Worm (Caenorhabditis elegans) whole organism, L3 larva: ENCODE data around the gene mth-1.

Experiments used
- ZK546.5 ChIP-seq: sonication (generic microtip); optimal IDR thresholded peaks from 2 replicates; lab custom pipeline; 2017; ENCODE audit warnings: missing biosample characterization, missing genetic modification characterization
- ceh-28 ChIP-seq: fragments of 150-350 bp; optimal IDR thresholded peaks from 2 replicates; lab custom pipeline; 2014; ENCODE audit warnings: missing biosample characterization, missing genetic modification reagents, missing genetic modification characterization
- ceh-82 ChIP-seq: fragments of 150-350 bp; optimal IDR thresholded peaks from 2 replicates; lab custom pipeline; 2014; ENCODE audit warnings: missing biosample characterization, missing genetic modification characterization
- daf-12 ChIP-seq: fragments of 150-350 bp; optimal IDR thresholded peaks from 2 replicates; lab custom pipeline; 2014; ENCODE audit warnings: missing biosample characterization, missing genetic modification reagents, missing genetic modification characterization
- egl-27 ChIP-seq: sonication (generic microtip); optimal IDR thresholded peaks from 4 replicates; lab custom pipeline; 2017; ENCODE audit warnings: missing biosample characterization, missing genetic modification reagents, missing genetic modification characterization
- egl-5 ChIP-seq: fragments of 150-350 bp; optimal IDR thresholded peaks from 2 replicates; lab custom pipeline; 2017; ENCODE audit warnings: missing biosample characterization, missing genetic modification reagents, missing genetic modification characterization, inconsistent platforms
- elt-1 ChIP-seq: fragments of 150-350 bp; optimal IDR thresholded peaks from 2 replicates; lab custom pipeline; 2014; ENCODE audit warnings: missing biosample characterization, missing genetic modification characterization
- elt-2 ChIP-seq: sonication (generic microtip); optimal IDR thresholded peaks from 2 replicates; lab custom pipeline; 2016; ENCODE audit warnings: missing genetic modification reagents, mild to moderate bottlenecking, missing genetic modification characterization, missing compliant biosample characterization
- elt-3 ChIP-seq, 3 experiments: fragments of 150-350 bp in 1 of 3; sonication (generic microtip) in 2 of 3; optimal IDR thresholded peaks; 2 replicates in 2 of 3; 4 replicates in 1 of 3; lab custom pipeline; 2014 to 2017; ENCODE audit warnings: missing biosample characterization in 3 of 3, missing genetic modification characterization in 3 of 3
- eor-1 ChIP-seq, 2 experiments: fragments of 150-350 bp; optimal IDR thresholded peaks; 2 replicates each; lab custom pipeline; 2014 to 2018; ENCODE audit warnings: missing biosample characterization in 2 of 2, missing genetic modification characterization in 2 of 2
- fkh-10 ChIP-seq: sonication (generic microtip); optimal IDR thresholded peaks from 2 replicates; lab custom pipeline; 2017; ENCODE audit warnings: missing biosample characterization, missing genetic modification reagents, missing genetic modification characterization
- fkh-2 ChIP-seq: fragments of 150-350 bp; optimal IDR thresholded peaks from 2 replicates; lab custom pipeline; 2014; ENCODE audit warnings: missing biosample characterization, missing genetic modification reagents, missing genetic modification characterization
- fos-1 ChIP-seq: fragments of 150-350 bp; optimal IDR thresholded peaks from 2 replicates; lab custom pipeline; 2014; ENCODE audit warnings: missing biosample characterization, missing genetic modification characterization
- hmg-11 ChIP-seq: sonication (generic microtip); optimal IDR thresholded peaks from 2 replicates; lab custom pipeline; 2016; ENCODE audit warnings: missing genetic modification characterization, missing compliant biosample characterization
- jun-1 ChIP-seq: fragments of 150-350 bp; optimal IDR thresholded peaks from 2 replicates; lab custom pipeline; 2014; ENCODE audit warnings: missing biosample characterization, missing genetic modification reagents, missing genetic modification characterization
- lin-15B ChIP-seq: fragments of 150-350 bp; optimal IDR thresholded peaks from 2 replicates; lab custom pipeline; 2014; ENCODE audit warnings: missing biosample characterization, missing genetic modification characterization
- lin-39 ChIP-seq: fragments of 150-350 bp; optimal IDR thresholded peaks from 2 replicates; lab custom pipeline; 2018; ENCODE audit warnings: missing biosample characterization, missing genetic modification reagents, missing genetic modification characterization
- lsy-12 ChIP-seq: sonication (generic microtip); optimal IDR thresholded peaks from 2 replicates; lab custom pipeline; 2016; ENCODE audit warnings: mild to moderate bottlenecking, missing genetic modification characterization, missing compliant biosample characterization
- mdl-1 ChIP-seq: fragments of 150-350 bp; optimal IDR thresholded peaks from 2 replicates; lab custom pipeline; 2014; ENCODE audit warnings: missing biosample characterization, missing genetic modification characterization
- nfya-1 ChIP-seq: sonication (generic microtip); optimal IDR thresholded peaks from 2 replicates; lab custom pipeline; 2017; ENCODE audit warnings: missing genetic modification characterization, mild to moderate bottlenecking, missing compliant biosample characterization, antibody characterized with exemption, moderate library complexity; ENCODE audit not compliant: insufficient read depth
- nhr-23 ChIP-seq: fragments of 150-350 bp; optimal IDR thresholded peaks from 2 replicates; lab custom pipeline; 2014; ENCODE audit warnings: missing biosample characterization, missing genetic modification reagents, missing genetic modification characterization
- nhr-28 ChIP-seq: fragments of 150-350 bp; optimal IDR thresholded peaks from 2 replicates; lab custom pipeline; 2014; ENCODE audit warnings: missing biosample characterization, missing genetic modification characterization
- nhr-43 ChIP-seq: sonication (generic microtip); optimal IDR thresholded peaks from 2 replicates; lab custom pipeline; 2016; ENCODE audit warnings: mild to moderate bottlenecking, missing genetic modification characterization, missing compliant biosample characterization; ENCODE audit not compliant: poor library complexity, severe bottlenecking
- nhr-67 ChIP-seq: fragments of 150-350 bp; optimal IDR thresholded peaks from 2 replicates; lab custom pipeline; 2014; ENCODE audit warnings: missing biosample characterization, missing genetic modification characterization
- nhr-76 ChIP-seq: fragments of 150-350 bp; sonication (generic microtip); optimal IDR thresholded peaks from 5 replicates; lab custom pipeline; 2014; ENCODE audit warnings: missing biosample characterization, missing genetic modification characterization
- nhr-77 ChIP-seq: fragments of 150-350 bp; optimal IDR thresholded peaks from 2 replicates; lab custom pipeline; 2014; ENCODE audit warnings: missing biosample characterization, missing genetic modification characterization
- pha-4 ChIP-seq: fragments of 150-350 bp; optimal IDR thresholded peaks from 2 replicates; lab custom pipeline; 2014; ENCODE audit warnings: missing biosample characterization, missing genetic modification reagents, missing genetic modification characterization
- pqm-1 ChIP-seq: fragments of 150-350 bp; optimal IDR thresholded peaks from 2 replicates; lab custom pipeline; 2017; ENCODE audit warnings: missing biosample characterization, missing genetic modification characterization, inconsistent platforms
- skn-1 ChIP-seq: fragments of 150-350 bp; optimal IDR thresholded peaks from 2 replicates; lab custom pipeline; 2014; ENCODE audit warnings: missing biosample characterization, missing genetic modification characterization
- snpc-4 ChIP-seq: fragments of 150-350 bp; optimal IDR thresholded peaks from 2 replicates; lab custom pipeline; 2014; ENCODE audit warnings: missing biosample characterization, missing genetic modification characterization
- tbx-2 ChIP-seq: sonication (generic microtip); optimal IDR thresholded peaks from 2 replicates; lab custom pipeline; 2016; ENCODE audit warnings: mild to moderate bottlenecking, missing genetic modification characterization, missing compliant biosample characterization
- unc-39 ChIP-seq: sonication (generic microtip); optimal IDR thresholded peaks from 4 replicates; lab custom pipeline; 2017; ENCODE audit warnings: missing biosample characterization, missing genetic modification characterization
- unc-62 ChIP-seq: fragments of 150-350 bp; sonication (generic microtip); optimal IDR thresholded peaks from 4 replicates; lab custom pipeline; 2014; ENCODE audit warnings: missing biosample characterization, missing genetic modification reagents, missing genetic modification characterization
- zag-1 ChIP-seq: fragments of 150-350 bp; optimal IDR thresholded peaks from 2 replicates; lab custom pipeline; 2014; ENCODE audit warnings: missing biosample characterization, missing genetic modification characterization
- ztf-4 ChIP-seq: fragments of 150-350 bp; optimal IDR thresholded peaks from 2 replicates; lab custom pipeline; 2014; ENCODE audit warnings: missing biosample characterization, missing genetic modification characterization

The mth-1 gene

DNA sequence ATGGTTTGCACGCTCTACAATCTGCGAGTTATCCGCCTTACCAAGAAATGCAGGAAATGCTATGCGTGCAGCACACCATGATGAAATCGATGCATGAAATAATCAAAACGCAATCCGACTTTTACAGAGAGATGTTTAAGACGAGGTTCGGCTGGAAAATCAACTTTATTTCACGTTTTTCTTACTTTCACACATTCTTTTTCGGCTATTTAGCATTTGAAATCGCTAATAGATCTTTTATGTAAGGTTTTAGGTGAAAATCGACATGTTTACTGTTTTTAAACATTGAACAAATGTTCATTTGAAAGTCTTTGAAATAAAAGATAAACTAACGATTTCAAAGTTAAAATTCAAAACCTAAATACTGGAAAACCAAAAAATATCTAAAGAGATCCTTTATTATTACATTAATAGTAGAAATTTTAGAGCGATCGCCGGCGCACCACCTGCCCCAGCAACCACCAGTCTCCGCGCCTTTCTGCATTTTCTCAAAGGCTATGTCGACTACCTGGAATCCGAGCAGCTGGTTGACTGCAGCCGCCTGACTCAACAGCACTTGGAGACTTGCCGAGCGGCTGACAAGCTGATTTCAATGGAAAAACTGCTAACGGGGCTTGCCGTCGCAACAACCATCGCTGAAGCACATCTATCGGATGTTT is 24.7 kb upstream of the mth-1 start:
- TF ChIP-seq tbx-2 (no peak), elt-2 (tag; lab: Kevin White, UChicago) (no peak), nfya-1 (tag; lab: Kevin White, UChicago) (no peak), nhr-67 (no peak), fkh-10 (GFP tag; lab: Kevin White, UChicago) (no peak), fkh-2 (tag; lab: Kevin White, UChicago) (no peak), lin-39 (tag; lab: Kevin White, UChicago) (no peak)

DNA sequence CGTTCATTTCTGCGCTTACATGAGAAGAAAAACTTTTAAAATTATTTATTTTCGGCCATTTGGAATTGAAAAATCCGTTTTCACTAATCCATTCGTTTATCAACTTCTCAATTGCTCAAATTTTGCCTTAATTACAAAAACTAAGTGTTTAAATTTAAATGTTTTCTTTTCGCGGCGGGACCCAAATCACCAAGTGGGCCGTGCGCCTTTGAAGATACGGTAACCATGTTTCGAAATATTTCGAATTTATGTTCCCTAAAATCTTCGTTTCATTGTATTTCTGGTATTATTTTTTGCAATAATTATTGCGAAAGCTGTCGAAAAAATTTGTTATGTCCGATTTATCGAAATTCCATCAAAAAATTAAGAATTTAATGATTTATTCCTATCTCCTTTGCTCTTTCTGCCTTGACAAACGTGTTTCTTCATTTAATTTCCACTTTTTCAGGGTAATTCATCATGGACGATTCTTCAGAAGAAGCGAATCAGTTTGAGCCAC is 23.1 kb upstream of the mth-1 start, which contains the start of gene C16A11.4:
C16A11.4 (plus strand) TSS at position 449 of the 499 bp plus-strand sequence.
- TF ChIP-seq nfya-1 (tag; lab: Kevin White, UChicago): no peak
- TF ChIP-seq jun-1 (tag; lab: Kevin White, UChicago): no peak
- no peak for TF ChIP-seq ceh-82 (tag; lab: Kevin White, UChicago)
- TF ChIP-seq elt-3 (tag; optimal IDR thresholded peaks at IDR 0.05; lab: Kevin White, UChicago): no peak
- no peak for TF ChIP-seq fos-1 (tag; lab: Kevin White, UChicago)
- no peak for TF ChIP-seq nhr-77 (tag; lab: Kevin White, UChicago)
- no peak for TF ChIP-seq tbx-2
- TF ChIP-seq nhr-28 (tag; lab: Kevin White, UChicago): no peak
- TF ChIP-seq hmg-11 (tag; lab: Kevin White, UChicago): no peak
- no peak for TF ChIP-seq daf-12
- no peak for TF ChIP-seq pqm-1
- no peak for TF ChIP-seq pha-4 (tag; lab: Kevin White, UChicago)
- no peak for TF ChIP-seq unc-62
- no peak for TF ChIP-seq nhr-23 (tag; lab: Kevin White, UChicago)
- no peak for TF ChIP-seq egl-5 (tag; lab: Kevin White, UChicago)
- TF ChIP-seq elt-2 (tag; lab: Kevin White, UChicago): no peak
- TF ChIP-seq egl-27 (tag; lab: Kevin White, UChicago): no peak

DNA sequence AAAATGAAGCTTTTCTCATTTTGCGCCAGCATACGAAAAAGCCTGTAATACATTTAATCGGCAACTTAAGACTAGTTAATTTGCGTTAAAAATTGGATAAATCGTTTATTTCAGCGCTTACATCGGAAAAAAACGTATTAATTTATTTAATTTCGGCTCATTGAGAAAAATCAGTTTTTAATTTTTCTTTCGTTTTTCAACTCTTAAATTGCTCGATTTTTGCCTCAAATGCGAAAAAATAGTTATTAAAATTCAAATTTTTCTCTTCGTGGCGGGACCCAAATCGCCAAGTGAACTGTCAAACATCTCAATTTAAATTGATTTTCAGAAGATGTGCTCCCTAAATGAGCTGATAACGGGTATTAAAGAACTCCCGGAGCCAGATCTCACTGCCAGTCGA is 19.4 kb upstream of the mth-1 start, which contains the start of gene C16A11.5:
C16A11.5 (plus strand) TSS at position 323 of the 400 bp plus-strand sequence.
- TF ChIP-seq unc-39 (no peak), mdl-1 (tag; lab: Kevin White, UChicago) (no peak), lin-39 (tag; lab: Kevin White, UChicago) (no peak), eor-1 (tag; optimal IDR thresholded peaks at IDR 0.05; lab: Kevin White, UChicago) (no peak), tbx-2 (no peak), lin-15B (tag; lab: Kevin White, UChicago) (no peak), nfya-1 (tag; lab: Kevin White, UChicago) (no peak), ceh-28 (tag; lab: Kevin White, UChicago) (no peak), ZK546.5 (tag; lab: Kevin White, UChicago) (no peak), nhr-43 (tag; lab: Kevin White, UChicago) (no peak), pha-4 (tag; lab: Kevin White, UChicago) (no peak), elt-1 (tag; lab: Kevin White, UChicago) (no peak), lsy-12 (tag; lab: Kevin White, UChicago) (no peak), zag-1 (tag; lab: Kevin White, UChicago) (no peak), ztf-4 (tag; lab: Kevin White, UChicago) (no peak), snpc-4 (tag; lab: Kevin White, UChicago) (no peak), unc-62 (no peak), nhr-67 (no peak)

DNA sequence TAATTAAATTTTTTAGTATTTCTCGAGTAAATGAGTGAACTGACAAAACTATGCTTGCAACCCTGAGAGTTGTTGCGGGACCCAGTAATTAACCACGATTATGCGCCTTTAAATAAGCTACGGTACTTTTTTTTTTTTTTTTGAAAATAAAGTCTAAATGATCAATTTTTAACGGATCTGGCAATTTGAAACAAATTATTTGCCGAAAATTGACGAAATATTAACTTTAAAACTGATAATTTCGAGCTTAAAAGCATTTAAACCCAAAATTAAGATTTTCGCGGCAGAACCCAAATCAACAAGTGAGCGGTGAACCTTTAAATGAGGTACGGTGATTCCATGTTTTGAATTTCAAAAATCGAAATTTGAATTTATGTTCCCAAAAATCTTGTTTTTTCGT is 18.9 kb upstream of the mth-1 start:
- no peak for TF ChIP-seq nhr-76 (tag; lab: Kevin White, UChicago)
- no peak for TF ChIP-seq pqm-1
- no peak for TF ChIP-seq elt-2 (tag; lab: Kevin White, UChicago)
- no peak for TF ChIP-seq skn-1 (tag; lab: Kevin White, UChicago)
- no peak for TF ChIP-seq nhr-28 (tag; lab: Kevin White, UChicago)
- TF ChIP-seq lsy-12 (tag; lab: Kevin White, UChicago): no peak
- no peak for TF ChIP-seq nhr-23 (tag; lab: Kevin White, UChicago)
- TF ChIP-seq ceh-28 (tag; lab: Kevin White, UChicago): no peak
